Fruit fly (Drosophila melanogaster) whole organism, embryonic: ENCODE results near the gene Nup153.

Source experiments
- Asciz ChIP-seq: fragments of 200-800 bp; sonication (Bioruptor generic); optimal IDR thresholded peaks from 2 replicates; lab custom pipeline; 2017; ENCODE audit warnings: missing biosample characterization, mild to moderate bottlenecking, missing genetic modification characterization, missing genetic modification reagents
- CG10565 ChIP-seq: fragments of 200-800 bp; sonication (Bioruptor generic); optimal IDR thresholded peaks from 3 replicates; lab custom pipeline; 2016; ENCODE audit warnings: missing biosample characterization, mild to moderate bottlenecking, missing genetic modification characterization
- CG10959 ChIP-seq: fragments of 200-800 bp; sonication (Bioruptor generic); IDR thresholded peaks from 2 replicates; pipeline ENCODE4 v1.3.6; 2022; ENCODE audit warnings: missing biosample characterization, missing genetic modification characterization
- CG11247 ChIP-seq: fragments of 200-800 bp; sonication (Bioruptor generic); IDR thresholded peaks from 2 replicates; pipeline ENCODE4 v1.3.6; 2022; ENCODE audit warnings: missing biosample characterization, missing genetic modification characterization
- CG11695 ChIP-seq: fragments of 200-800 bp; sonication (Bioruptor generic); IDR thresholded peaks from 3 replicates; pipeline ENCODE4 v1.3.6; 2022; ENCODE audit warnings: missing biosample characterization, missing genetic modification characterization
- CG16863 ChIP-seq: fragments of 200-800 bp; sonication (Bioruptor generic); optimal IDR thresholded peaks from 3 replicates; lab custom pipeline; 2016; ENCODE audit warnings: missing biosample characterization, missing genetic modification characterization
- CG31388 ChIP-seq: fragments of 200-800 bp; sonication (Bioruptor generic); optimal IDR thresholded peaks from 2 replicates; lab custom pipeline; 2016; ENCODE audit warnings: missing biosample characterization, missing genetic modification characterization
- CG32767 ChIP-seq: fragments of 200-800 bp; sonication (Bioruptor generic); IDR thresholded peaks from 2 replicates; pipeline ENCODE4 v1.3.6; 2022; ENCODE audit warnings: missing biosample characterization, missing genetic modification characterization
- CG32772 ChIP-seq: fragments of 200-800 bp; sonication (Bioruptor generic); IDR thresholded peaks from 2 replicates; pipeline ENCODE4 v1.3.6; 2022; ENCODE audit warnings: missing biosample characterization, missing genetic modification characterization
- CG4282 ChIP-seq: fragments of 200-800 bp; sonication (Bioruptor generic); optimal IDR thresholded peaks from 2 replicates; lab custom pipeline; 2016; ENCODE audit warnings: missing biosample characterization, missing genetic modification characterization
- CG4730 ChIP-seq: fragments of 200-800 bp; sonication (Bioruptor generic); IDR thresholded peaks from 2 replicates; pipeline ENCODE4 v1.3.6; 2022; ENCODE audit warnings: missing biosample characterization, missing genetic modification characterization
- CG4854 ChIP-seq: fragments of 200-800 bp; sonication (Bioruptor generic); optimal IDR thresholded peaks from 2 replicates; lab custom pipeline; 2016; ENCODE audit warnings: missing biosample characterization, missing genetic modification characterization, inconsistent platforms
- CG6683 ChIP-seq: fragments of 200-800 bp; sonication (Bioruptor generic); optimal IDR thresholded peaks from 2 replicates; lab custom pipeline; 2017; ENCODE audit warnings: missing biosample characterization, mild to moderate bottlenecking, missing genetic modification characterization, missing genetic modification reagents
- CG8388 ChIP-seq: fragments of 200-800 bp; sonication (Bioruptor generic); optimal IDR thresholded peaks from 2 replicates; lab custom pipeline; 2019; ENCODE audit warnings: missing biosample characterization, mild to moderate bottlenecking, missing genetic modification characterization, moderate library complexity
- CG8478 ChIP-seq: fragments of >200 bp; optimal IDR thresholded peaks from 2 replicates; lab custom pipeline; 2018
- CG9797 ChIP-seq: fragments of 200-800 bp; sonication (Bioruptor generic); optimal IDR thresholded peaks from 3 replicates; lab custom pipeline; 2018; ENCODE audit warnings: missing biosample characterization, mild to moderate bottlenecking, missing genetic modification characterization
- CG9817 ChIP-seq: fragments of 200-800 bp; sonication (Bioruptor generic); optimal IDR thresholded peaks from 2 replicates; lab custom pipeline; 2018; ENCODE audit warnings: missing biosample characterization, mild to moderate bottlenecking, missing genetic modification characterization, moderate library complexity
- CTCF ChIP-seq: fragments of 200-800 bp; sonication (Bioruptor generic); optimal IDR thresholded peaks from 2 replicates; lab custom pipeline; 2017; ENCODE audit warnings: missing biosample characterization, mild to moderate bottlenecking, missing genetic modification characterization, moderate library complexity
- CrebB ChIP-seq: fragments of 200-800 bp; sonication (Bioruptor generic); optimal IDR thresholded peaks from 3 replicates; lab custom pipeline; 2018; ENCODE audit warnings: missing biosample characterization, mild to moderate bottlenecking, missing genetic modification characterization
- D ChIP-seq, 2 experiments: fragments of 200-800 bp in 1 of 2; fragments of >200 bp in 1 of 2; sonication (Bioruptor generic) in 1 of 2; optimal IDR thresholded peaks; 2 replicates in 1 of 2; 3 replicates in 1 of 2; lab custom pipeline; 2017; ENCODE audit warnings: mild to moderate bottlenecking in 1 of 2, missing biosample characterization in 1 of 2, missing genetic modification characterization in 1 of 2, missing genetic modification reagents in 1 of 2
- Dip2 ChIP-seq: fragments of 200-800 bp; sonication (Bioruptor generic); IDR thresholded peaks from 2 replicates; pipeline ENCODE4 v1.3.6; 2022; ENCODE audit warnings: missing biosample characterization, missing genetic modification characterization
- Dip3 ChIP-seq: fragments of 200-800 bp; sonication (Bioruptor generic); optimal IDR thresholded peaks from 3 replicates; lab custom pipeline; 2016; ENCODE audit warnings: missing biosample characterization, missing genetic modification characterization
- Doc2 ChIP-seq: fragments of 200-800 bp; sonication (Bioruptor generic); IDR thresholded peaks from 2 replicates; pipeline ENCODE4 v1.3.6; 2022; ENCODE audit warnings: missing biosample characterization, missing genetic modification characterization
- Hmx ChIP-seq: fragments of 200-800 bp; sonication (Bioruptor generic); optimal IDR thresholded peaks from 2 replicates; lab custom pipeline; 2016; ENCODE audit warnings: missing biosample characterization, missing genetic modification characterization
- Hr3 ChIP-seq: fragments of 200-800 bp; sonication (Bioruptor generic); optimal IDR thresholded peaks from 3 replicates; lab custom pipeline; 2016; ENCODE audit warnings: missing biosample characterization, missing genetic modification characterization
- Hr78 ChIP-seq, 2 experiments: fragments of 200-800 bp in 1 of 2; fragments of >200 bp in 1 of 2; sonication (Bioruptor generic) in 1 of 2; optimal IDR thresholded peaks; 2 replicates each; lab custom pipeline; 2017 to 2019; ENCODE audit warnings: missing biosample characterization in 2 of 2, missing genetic modification characterization in 2 of 2, mild to moderate bottlenecking in 1 of 2, moderate library complexity in 1 of 2
- Lhr ChIP-seq: fragments of 200-800 bp; sonication (Bioruptor generic); optimal IDR thresholded peaks from 3 replicates; lab custom pipeline; 2017; ENCODE audit warnings: mild to moderate bottlenecking, missing biosample characterization, missing genetic modification reagents, missing genetic modification characterization
- NC2β ChIP-seq: fragments of 200-800 bp; sonication (Bioruptor generic); optimal IDR thresholded peaks from 2 replicates; lab custom pipeline; 2016; ENCODE audit warnings: missing biosample characterization, missing genetic modification characterization
- Ptx1 ChIP-seq: fragments of 200-800 bp; sonication (Bioruptor generic); IDR thresholded peaks from 2 replicates; pipeline ENCODE4 v1.3.6; 2022; ENCODE audit warnings: missing biosample characterization, missing genetic modification characterization
- Sry-δ ChIP-seq: fragments of 200-800 bp; sonication (Bioruptor generic); optimal IDR thresholded peaks from 2 replicates; lab custom pipeline; 2016; ENCODE audit warnings: missing biosample characterization, missing genetic modification characterization
- Xrp1 ChIP-seq: fragments of 200-800 bp; sonication (Bioruptor generic); IDR thresholded peaks from 2 replicates; pipeline ENCODE4 v1.3.6; 2022; ENCODE audit warnings: missing biosample characterization, missing genetic modification characterization
- cad ChIP-seq: fragments of >200 bp; optimal IDR thresholded peaks from 2 replicates; lab custom pipeline; 2017; ENCODE audit warnings: missing biosample characterization, missing genetic modification characterization
- cato ChIP-seq: fragments of 200-800 bp; sonication (Bioruptor generic); optimal IDR thresholded peaks from 2 replicates; lab custom pipeline; 2016; ENCODE audit warnings: missing biosample characterization, missing genetic modification characterization, borderline replicate concordance
- crc ChIP-seq: fragments of 200-800 bp; sonication (Bioruptor generic); optimal IDR thresholded peaks from 2 replicates; lab custom pipeline; 2016; ENCODE audit warnings: missing biosample characterization, missing genetic modification characterization
- dati ChIP-seq: fragments of 200-800 bp; sonication (Bioruptor generic); IDR thresholded peaks from 2 replicates; pipeline ENCODE4 v1.3.6; 2022; ENCODE audit warnings: missing biosample characterization, missing genetic modification characterization
- dmrt99B ChIP-seq: fragments of 200-800 bp; sonication (Bioruptor generic); optimal IDR thresholded peaks from 2 replicates; lab custom pipeline; 2018; ENCODE audit warnings: missing biosample characterization, mild to moderate bottlenecking, missing genetic modification characterization, moderate library complexity
- dpn ChIP-seq, 2 experiments: fragments of 200-800 bp; sonication (Bioruptor generic); optimal IDR thresholded peaks; 3 replicates each; lab custom pipeline; 2016; ENCODE audit warnings: missing biosample characterization in 2 of 2, missing genetic modification characterization in 2 of 2
- fd96Cb ChIP-seq: fragments of 200-800 bp; sonication (Bioruptor generic); optimal IDR thresholded peaks from 2 replicates; lab custom pipeline; 2018; ENCODE audit warnings: missing biosample characterization, mild to moderate bottlenecking, missing genetic modification characterization, moderate library complexity
- gcm ChIP-seq: fragments of 200-800 bp; sonication (Bioruptor generic); optimal IDR thresholded peaks from 2 replicates; lab custom pipeline; 2019; ENCODE audit warnings: missing biosample characterization, mild to moderate bottlenecking, missing genetic modification characterization, moderate library complexity
- gfzf ChIP-seq: fragments of 200-800 bp; sonication (Bioruptor generic); optimal IDR thresholded peaks from 2 replicates; lab custom pipeline; 2016; ENCODE audit warnings: missing biosample characterization, mild to moderate bottlenecking, missing genetic modification characterization, moderate library complexity
- grau ChIP-seq: fragments of 200-800 bp; optimal IDR thresholded peaks from 3 replicates; lab custom pipeline; 2019; ENCODE audit warnings: missing biosample characterization, mild to moderate bottlenecking, missing genetic modification characterization, moderate library complexity
- ham ChIP-seq: fragments of 200-800 bp; sonication (Bioruptor generic); IDR thresholded peaks from 2 replicates; pipeline ENCODE4 v1.3.6; 2022; ENCODE audit warnings: missing biosample characterization, missing genetic modification characterization
- hbn ChIP-seq: fragments of 200-800 bp; sonication (Bioruptor generic); IDR thresholded peaks from 2 replicates; pipeline ENCODE4 v1.3.6; 2022; ENCODE audit warnings: missing biosample characterization, missing genetic modification characterization; ENCODE audit not compliant: partially characterized antibody
- ind ChIP-seq: fragments of 200-800 bp; sonication (Bioruptor generic); optimal IDR thresholded peaks from 3 replicates; lab custom pipeline; 2016; ENCODE audit warnings: missing biosample characterization, missing genetic modification characterization
- kah ChIP-seq: fragments of 200-800 bp; sonication (Bioruptor generic); optimal IDR thresholded peaks from 2 replicates; lab custom pipeline; 2018; ENCODE audit warnings: missing biosample characterization, mild to moderate bottlenecking, missing genetic modification characterization
- nau ChIP-seq: fragments of 200-800 bp; sonication (Bioruptor generic); optimal IDR thresholded peaks from 3 replicates; lab custom pipeline; 2017; ENCODE audit warnings: missing biosample characterization, mild to moderate bottlenecking, missing genetic modification characterization, missing genetic modification reagents
- rib ChIP-seq: fragments of 200-800 bp; sonication (Bioruptor generic); IDR thresholded peaks from 2 replicates; pipeline ENCODE4 v1.3.6; 2022; ENCODE audit warnings: missing biosample characterization, missing genetic modification characterization
- row ChIP-seq: fragments of 200-800 bp; sonication (Bioruptor generic); IDR thresholded peaks from 3 replicates; pipeline ENCODE4 v1.3.6; 2022; ENCODE audit warnings: missing biosample characterization, missing genetic modification characterization
- run ChIP-seq: fragments of 200-800 bp; sonication (Bioruptor generic); optimal IDR thresholded peaks from 3 replicates; lab custom pipeline; 2018; ENCODE audit warnings: missing biosample characterization, mild to moderate bottlenecking, missing genetic modification characterization
- schlank ChIP-seq: fragments of 200-800 bp; sonication (Bioruptor generic); optimal IDR thresholded peaks from 2 replicates; lab custom pipeline; 2018; ENCODE audit warnings: missing biosample characterization, mild to moderate bottlenecking, missing genetic modification characterization
- shn ChIP-seq: fragments of 200-800 bp; sonication (Bioruptor generic); optimal IDR thresholded peaks from 3 replicates; lab custom pipeline; 2016; ENCODE audit warnings: missing biosample characterization, missing genetic modification characterization
- tgo ChIP-seq: fragments of 200-800 bp; sonication (Bioruptor generic); IDR thresholded peaks from 3 replicates; pipeline ENCODE4 v1.3.6; 2022; ENCODE audit warnings: missing biosample characterization, missing genetic modification characterization
- ttk ChIP-seq: fragments of 200-800 bp; sonication (Bioruptor generic); IDR thresholded peaks from 2 replicates; pipeline ENCODE4 v2.1.2; 2022; ENCODE audit warnings: missing biosample characterization, missing genetic modification characterization

The Nup153 gene

dm6 chrX:16573659-16574058 is 25.4 kb upstream of the Nup153 start (continued):
- TF ChIP-seq Hr3 (GFP tag; lab: Kevin White, UChicago) (no peak), CG8388 (GFP tag; lab: Kevin White, UChicago) (no peak), Doc2 (GFP tag; lab: Robert Waterston, UW) (no peak), gfzf (GFP tag; lab: Kevin White, UChicago) (no peak), Hmx (GFP tag; lab: Kevin White, UChicago) (no peak), CG11695 (GFP tag; lab: Robert Waterston, UW) (0 out of 3 replicates have a peak, but pooled peaks have one; percentile 38), dpn (GFP tag; optimal IDR thresholded peaks at IDR 0.05; lab: Kevin White, UChicago) (no peak), CG4854 (GFP tag; lab: Kevin White, UChicago) (no peak), schlank (no peak), cato (GFP tag; lab: Kevin White, UChicago) (no peak), tgo (no peak), ttk (GFP tag; lab: Robert Waterston, UW) (no peak), cad (no peak), ham (GFP tag; lab: Robert Waterston, UW) (no peak), CG11247 (GFP tag; lab: Robert Waterston, UW) (0 out of 2 replicates have a peak, but pooled peaks have one; percentile 26), Ptx1 (GFP tag; lab: Robert Waterston, UW) (no peak), CrebB (tag; lab: Kevin White, UChicago) (peak; percentile 50), CG16863 (GFP tag; lab: Kevin White, UChicago) (no peak), CG32767 (GFP tag; lab: Robert Waterston, UW) (no peak), row (no peak), nau (peak; percentile 30), rib (GFP tag; lab: Robert Waterston, UW) (no peak), kah (GFP tag; lab: Kevin White, UChicago) (no peak), CG10565 (GFP tag; lab: Kevin White, UChicago) (no peak), CG31388 (GFP tag; lab: Kevin White, UChicago) (no peak), grau (tag; lab: Kevin White, UChicago) (no peak), CG9817 (tag; lab: Kevin White, UChicago) (peak; percentile 13), run (tag; lab: Kevin White, UChicago) (no peak), CG9797 (GFP tag; lab: Kevin White, UChicago) (no peak), CG32772 (no peak), D (optimal IDR thresholded peaks at IDR 0.05; lab: Kevin White, UChicago) (no peak), D (GFP tag; optimal IDR thresholded peaks at IDR 0.05; lab: Kevin White, UChicago) (no peak), NC2β (GFP tag; lab: Kevin White, UChicago) (no peak), Dip3 (GFP tag; lab: Kevin White, UChicago) (no peak), gcm (GFP tag; lab: Kevin White, UChicago) (no peak), ind (GFP tag; lab: Kevin White, UChicago) (no peak), Asciz (no peak), Dip2 (GFP tag; lab: Robert Waterston, UW) (no peak), crc (no peak), Hr78 (GFP tag; optimal IDR thresholded peaks at IDR 0.05; lab: Kevin White, UChicago) (no peak), shn (no peak), Xrp1 (peak; percentile 44; the same call in 1 of the 2 replicates), CTCF (no peak), Sry-δ (GFP tag; lab: Kevin White, UChicago) (no peak), CG6683 (no peak), CG4730 (GFP tag; lab: Robert Waterston, UW) (no peak), dati (GFP tag; lab: Robert Waterston, UW) (no peak), hbn (GFP tag; lab: Robert Waterston, UW) (no peak), CG10959 (GFP tag; lab: Robert Waterston, UW) (no peak), fd96Cb (tag; lab: Kevin White, UChicago) (no peak), Lhr (no peak), CG4282 (GFP tag; lab: Kevin White, UChicago) (no peak), dmrt99B (tag; lab: Kevin White, UChicago) (peak; percentile 35), CG8478 (no peak)
